Worm (Caenorhabditis elegans): ENCODE results near the gene oat-1.

- TF ChIP-seq ztf-11 (tag; optimal IDR thresholded peaks at IDR 0.05) (no peak), nhr-25 (tag; optimal IDR thresholded peaks at IDR 0.05) (peak; percentile 86), ceh-28 (tag; optimal IDR thresholded peaks at IDR 0.05) (peak; percentile 81), elt-1 (tag; optimal IDR thresholded peaks at IDR 0.05) (no peak), R02D3.7 (tag; optimal IDR thresholded peaks at IDR 0.05) (peak; percentile 67), nfya-1 (tag; optimal IDR thresholded peaks at IDR 0.05; ENCODE audit: insufficient read depth) (peak; percentile 100), egl-5 (tag; optimal IDR thresholded peaks at IDR 0.05) (no peak), ceh-82 (tag; optimal IDR thresholded peaks at IDR 0.05) (peak; percentile 31), elt-3 (tag; optimal IDR thresholded peaks at IDR 0.05) (peak in 1 of 3 experiments; percentile 10), fos-1 (tag; optimal IDR thresholded peaks at IDR 0.05) (no peak), unc-39 (tag; optimal IDR thresholded peaks at IDR 0.05) (no peak), pha-4 (tag; optimal IDR thresholded peaks at IDR 0.05) (peak; percentile 81), nhr-11 (tag; optimal IDR thresholded peaks at IDR 0.05) (no peak)
Measured at ce11 chrIV:8431567-8432458, 40.6 kb downstream of the oat-1 start.

All from whole organism, L3 larva.